Fruit fly (Drosophila melanogaster): ENCODE results near the gene Nhe2.

Nhe2 gene

dm6 chr2L:21149053-21149452 is 44.7 kb downstream of the Nhe2 start (continued):
- TF ChIP-seq Bgb (GFP tag; IDR thresholded peaks at IDR 0.05; ENCODE audit: partially characterized antibody) = peak; percentile 72; the same call in 1 of the 2 replicates
- no peak for TF ChIP-seq CG3995 (GFP tag; optimal IDR thresholded peaks at IDR 0.05)
- no peak for TF ChIP-seq Hmr (GFP tag; optimal IDR thresholded peaks at IDR 0.05)
- TF ChIP-seq CG3847 (GFP tag; IDR thresholded peaks at IDR 0.05) = peak; percentile 63
- no peak for TF ChIP-seq CG17186 (GFP tag; optimal IDR thresholded peaks at IDR 0.05)
- TF ChIP-seq br (optimal IDR thresholded peaks at IDR 0.05) = no peak
- TF ChIP-seq kay (GFP tag; optimal IDR thresholded peaks at IDR 0.05) = peak; percentile 38
- TF ChIP-seq lov (optimal IDR thresholded peaks at IDR 0.05) = no peak
- TF ChIP-seq lov (GFP tag; IDR thresholded peaks at IDR 0.05) = no peak
- no peak for TF ChIP-seq Myb (GFP tag; optimal IDR thresholded peaks at IDR 0.05)
- peak in 1 of 2 experiments; percentile 67 for TF ChIP-seq bsh (GFP tag; optimal IDR thresholded peaks at IDR 0.05)
- peak; percentile 43; the same call in 1 of the 2 replicates for TF ChIP-seq NFAT (GFP tag; IDR thresholded peaks at IDR 0.05)
- peak; percentile 53 for TF ChIP-seq CG4424 (GFP tag; optimal IDR thresholded peaks at IDR 0.05)
- no peak for TF ChIP-seq CG10959 (GFP tag; IDR thresholded peaks at IDR 0.05)
- peak; percentile 52 for TF ChIP-seq D19A (tag; optimal IDR thresholded peaks at IDR 0.05)
- peak; percentile 21 for TF ChIP-seq CG33557 (GFP tag; optimal IDR thresholded peaks at IDR 0.05)
- no peak for TF ChIP-seq Mrtf (GFP tag; IDR thresholded peaks at IDR 0.05)
- no peak for TF ChIP-seq NC2β (GFP tag; optimal IDR thresholded peaks at IDR 0.05)
- TF ChIP-seq ato (GFP tag; IDR thresholded peaks at IDR 0.05; ENCODE audit: partially characterized antibody) = peak; percentile 69
- no peak for TF ChIP-seq Dfd (GFP tag; optimal IDR thresholded peaks at IDR 0.05)
- TF ChIP-seq bcd (GFP tag; optimal IDR thresholded peaks at IDR 0.05) = no peak
- peak; percentile 76 for TF ChIP-seq HLH4C (GFP tag; IDR thresholded peaks at IDR 0.05; ENCODE audit: partially characterized antibody)
- TF ChIP-seq CG8388 (GFP tag; optimal IDR thresholded peaks at IDR 0.05) = peak; percentile 45
- peak; percentile 18 for TF ChIP-seq bab2 (GFP tag; optimal IDR thresholded peaks at IDR 0.05)
- peak; percentile 68 for TF ChIP-seq Sry-δ (GFP tag; optimal IDR thresholded peaks at IDR 0.05)
- no peak for TF ChIP-seq da (GFP tag; optimal IDR thresholded peaks at IDR 0.05)
- TF ChIP-seq YL-1 (GFP tag; optimal IDR thresholded peaks at IDR 0.05) = no peak
- no peak for TF ChIP-seq Ets65A (GFP tag)
- TF ChIP-seq chinmo (GFP tag; IDR thresholded peaks at IDR 0.05; ENCODE audit: partially characterized antibody) = no peak
- no peak for TF ChIP-seq CG4404 (GFP tag; IDR thresholded peaks at IDR 0.05)
- no peak for TF ChIP-seq crc (GFP tag; optimal IDR thresholded peaks at IDR 0.05)
- TF ChIP-seq ems (GFP tag; optimal IDR thresholded peaks at IDR 0.05) = no peak
- no peak for TF ChIP-seq pros (GFP tag; optimal IDR thresholded peaks at IDR 0.05)
- TF ChIP-seq CoRest (tag; optimal IDR thresholded peaks at IDR 0.05) = peak; percentile 66
- TF ChIP-seq Oli (tag; optimal IDR thresholded peaks at IDR 0.05) = no peak
- TF ChIP-seq dimm (GFP tag; IDR thresholded peaks at IDR 0.05) = no peak
- peak; percentile 90 for TF ChIP-seq GATAe (GFP tag; conservative IDR thresholded peaks at IDR 0.05)
- no peak for TF ChIP-seq Stat92E (GFP tag; optimal IDR thresholded peaks at IDR 0.05)
- no peak for TF ChIP-seq Ssrp (tag; optimal IDR thresholded peaks at IDR 0.05)
- no peak for TF ChIP-seq CG12219 (GFP tag; optimal IDR thresholded peaks at IDR 0.05)
- no peak for TF ChIP-seq CG2875 (GFP tag; optimal IDR thresholded peaks at IDR 0.05)
- peak; percentile 72 for TF ChIP-seq BEAF-32 (GFP tag; optimal IDR thresholded peaks at IDR 0.05)
- TF ChIP-seq CG13424 (tag; optimal IDR thresholded peaks at IDR 0.05) = peak; percentile 37
- peak; percentile 71 for TF ChIP-seq CG13894 (tag; optimal IDR thresholded peaks at IDR 0.05)
- peak; percentile 50 for TF ChIP-seq gsb-n (tag; optimal IDR thresholded peaks at IDR 0.05)
- TF ChIP-seq amos (GFP tag; IDR thresholded peaks at IDR 0.05; ENCODE audit: partially characterized antibody) = peak; percentile 74
- TF ChIP-seq run (tag; optimal IDR thresholded peaks at IDR 0.05) = no peak
- TF ChIP-seq oc (tag; optimal IDR thresholded peaks at IDR 0.05) = no peak
- TF ChIP-seq her (GFP tag; optimal IDR thresholded peaks at IDR 0.05) = peak; percentile 35
- TF ChIP-seq Dref (GFP tag; IDR thresholded peaks at IDR 0.05) = peak; percentile 83
- TF ChIP-seq CG1647 (GFP tag; optimal IDR thresholded peaks at IDR 0.05) = no peak

Measured in whole organism, embryonic.